Fruit fly (Drosophila melanogaster): Measurements from ENCODE around the gene CG14731.
A peak's percentile ranks its signal among the peaks of the same experiment; 100 is the strongest.

CG14731 gene

dm6 chr3R:11947079-11947869 is 16.2 kb downstream of the CG14731 start (continued):
- TF ChIP-seq Hr39 (GFP tag; optimal IDR thresholded peaks at IDR 0.05) (peak; percentile 87), CG10631 (GFP tag; optimal IDR thresholded peaks at IDR 0.05) (peak; percentile 59), CG10669 (GFP tag; optimal IDR thresholded peaks at IDR 0.05) (peak; percentile 62), Smox (GFP tag; optimal IDR thresholded peaks at IDR 0.05) (peak; percentile 75), spab (GFP tag; optimal IDR thresholded peaks at IDR 0.05) (peak; percentile 61), topi (GFP tag; optimal IDR thresholded peaks at IDR 0.05) (peak; percentile 80), vri (GFP tag; optimal IDR thresholded peaks at IDR 0.05) (peak; percentile 53), CG3919 (GFP tag; optimal IDR thresholded peaks at IDR 0.05) (peak; percentile 64), Eip75B (GFP tag; optimal IDR thresholded peaks at IDR 0.05) (peak; percentile 66), CG9139 (GFP tag; optimal IDR thresholded peaks at IDR 0.05) (no peak), Sox15 (GFP tag; optimal IDR thresholded peaks at IDR 0.05) (peak; percentile 39), CG11902 (GFP tag; optimal IDR thresholded peaks at IDR 0.05) (peak; percentile 50), CG6792 (GFP tag; optimal IDR thresholded peaks at IDR 0.05) (peak; percentile 69), net (GFP tag; optimal IDR thresholded peaks at IDR 0.05) (peak; percentile 55), svp (GFP tag) (peak; percentile 93), dsx (GFP tag; optimal IDR thresholded peaks at IDR 0.05; ENCODE audit: poor library complexity, severe bottlenecking) (peak; percentile 48), CG8632 (GFP tag; optimal IDR thresholded peaks at IDR 0.05) (peak; percentile 55), esn (GFP tag; optimal IDR thresholded peaks at IDR 0.05) (peak; percentile 78), fd59A (GFP tag; optimal IDR thresholded peaks at IDR 0.05) (peak; percentile 35), CG8119 (GFP tag; IDR thresholded peaks at IDR 0.05) (peak; percentile 41; the same call in 2 of the 3 replicates)

- TF ChIP-seq dac (GFP tag; optimal IDR thresholded peaks at IDR 0.05) (no peak), CG11902 (GFP tag; optimal IDR thresholded peaks at IDR 0.05) (no peak), Hr4 (GFP tag; optimal IDR thresholded peaks at IDR 0.05) (no peak), CG10669 (GFP tag; optimal IDR thresholded peaks at IDR 0.05) (no peak), svp (GFP tag) (peak; percentile 33), spab (GFP tag; optimal IDR thresholded peaks at IDR 0.05) (no peak), fd59A (GFP tag; optimal IDR thresholded peaks at IDR 0.05) (no peak), eg (GFP tag; IDR thresholded peaks at IDR 0.05) (0 out of 3 replicates have a peak, but pooled peaks have one; percentile 15), CG32006 (GFP tag; optimal IDR thresholded peaks at IDR 0.05) (peak; percentile 11), lz (GFP tag; optimal IDR thresholded peaks at IDR 0.05) (no peak)
Measured at dm6 chr3R:11947959-11948358, 16.9 kb downstream of the CG14731 start.

- TF ChIP-seq Ets21C (GFP tag; optimal IDR thresholded peaks at IDR 0.05) (no peak), OdsH (GFP tag; optimal IDR thresholded peaks at IDR 0.05) (no peak), salr (GFP tag; optimal IDR thresholded peaks at IDR 0.05) (no peak), cyc (GFP tag; optimal IDR thresholded peaks at IDR 0.05) (no peak), Ets96B (tag; optimal IDR thresholded peaks at IDR 0.05) (no peak), CG3032 (tag; optimal IDR thresholded peaks at IDR 0.05) (peak; percentile 3), acj6 (GFP tag; optimal IDR thresholded peaks at IDR 0.05) (no peak), Gug (GFP tag; IDR thresholded peaks at IDR 0.05) (no peak), Hr38 (GFP tag; optimal IDR thresholded peaks at IDR 0.05) (no peak), pdm3 (GFP tag; optimal IDR thresholded peaks at IDR 0.05) (no peak), Eip78C (GFP tag) (peak; percentile 64), achi (GFP tag; optimal IDR thresholded peaks at IDR 0.05) (no peak), CG11902 (GFP tag; optimal IDR thresholded peaks at IDR 0.05) (no peak), Sox14 (GFP tag; optimal IDR thresholded peaks at IDR 0.05) (no peak), Sox102F (GFP tag; optimal IDR thresholded peaks at IDR 0.05) (no peak), CG1621 (tag; optimal IDR thresholded peaks at IDR 0.05) (peak; percentile 44), fd59A (GFP tag; optimal IDR thresholded peaks at IDR 0.05) (no peak), topi (GFP tag; optimal IDR thresholded peaks at IDR 0.05) (no peak), Smox (GFP tag; optimal IDR thresholded peaks at IDR 0.05) (no peak), CG6854 (GFP tag; optimal IDR thresholded peaks at IDR 0.05) (peak; percentile 19), CG34406 (GFP tag; optimal IDR thresholded peaks at IDR 0.05) (no peak), Met (GFP tag; optimal IDR thresholded peaks at IDR 0.05) (no peak), Lpt (GFP tag; optimal IDR thresholded peaks at IDR 0.05) (no peak), CG11294 (GFP tag; IDR thresholded peaks at IDR 0.05) (no peak), CG8119 (GFP tag; IDR thresholded peaks at IDR 0.05) (no peak), Blimp-1 (GFP tag; optimal IDR thresholded peaks at IDR 0.05) (no peak), CG11762 (GFP tag; optimal IDR thresholded peaks at IDR 0.05; ENCODE audit: insufficient read depth) (no peak), CG10631 (GFP tag; optimal IDR thresholded peaks at IDR 0.05) (no peak), dac (GFP tag; optimal IDR thresholded peaks at IDR 0.05) (no peak)
Measured at dm6 chr3R:11948903-11949358, 17.9 kb downstream of the CG14731 start, which contains the start of gene Cad87A. Cad87A (minus strand) TSS chr3R:11949129.
